Worm (Caenorhabditis elegans): Measurements from ENCODE around the gene dvc-1.

The dvc-1 gene

DNA sequence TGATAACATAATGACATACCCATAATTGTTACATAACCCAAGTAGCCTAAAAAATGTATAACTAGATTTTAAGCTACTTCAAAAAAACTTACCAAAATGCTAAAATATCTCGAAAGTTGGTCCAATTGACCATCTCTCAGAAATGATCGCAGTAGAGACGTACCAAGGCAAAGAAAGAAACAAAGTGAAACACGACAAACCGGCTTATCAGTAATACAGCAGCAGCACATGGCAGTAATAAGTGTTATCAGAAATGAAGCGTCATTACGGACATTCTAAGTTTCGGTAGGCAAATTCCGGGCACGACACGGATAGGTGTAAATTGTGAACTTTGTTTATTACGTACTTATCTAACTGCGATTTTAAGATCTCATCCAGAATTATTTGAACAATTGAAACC is 26.4 kb upstream of the dvc-1 start, which contains the start of gene cln-3.1:
Gene cln-3.1, minus strand, starts transcription at position 171 of the 400 bp plus-strand sequence.
- TF ChIP-seq elt-2 (tag; optimal IDR thresholded peaks at IDR 0.05) (peak; percentile 64), ceh-16 (tag; optimal IDR thresholded peaks at IDR 0.05) (no peak), ztf-11 (tag; optimal IDR thresholded peaks at IDR 0.05) (no peak), R02D3.7 (tag; optimal IDR thresholded peaks at IDR 0.05) (no peak), fkh-10 (GFP tag; optimal IDR thresholded peaks at IDR 0.05) (no peak), pqm-1 (tag; optimal IDR thresholded peaks at IDR 0.05) (peak; percentile 28)

DNA sequence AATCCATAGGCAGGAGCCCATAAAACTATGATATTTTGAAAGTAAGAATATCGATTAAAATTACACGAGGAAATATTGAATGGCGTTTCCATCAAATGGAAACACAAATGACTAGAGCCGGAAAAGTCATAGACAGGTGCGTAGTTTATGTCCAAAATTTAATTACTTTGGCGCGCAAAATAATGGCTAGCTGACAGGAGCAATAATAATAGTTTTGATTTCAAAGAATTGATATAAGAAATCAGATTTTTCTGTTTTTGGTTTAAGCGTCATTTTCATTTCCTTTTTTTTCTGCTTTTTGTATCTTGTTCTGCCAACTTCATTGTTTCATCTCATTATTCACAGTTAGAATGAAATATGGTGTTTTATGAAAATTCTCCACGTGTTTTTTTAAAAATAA is 23.9 kb upstream of the dvc-1 start, which contains the start of gene F07B10.4:
Gene F07B10.4, minus strand, starts transcription at position 101 of the 400 bp plus-strand sequence.
- TF ChIP-seq eor-1 (tag; optimal IDR thresholded peaks at IDR 0.05), result no peak
- no peak for TF ChIP-seq tbx-2 (tag; optimal IDR thresholded peaks at IDR 0.05)
- no peak for TF ChIP-seq fkh-2 (tag; optimal IDR thresholded peaks at IDR 0.05)
- TF ChIP-seq R02D3.7 (tag; optimal IDR thresholded peaks at IDR 0.05), result no peak
- TF ChIP-seq nhr-25 (tag; optimal IDR thresholded peaks at IDR 0.05), result no peak
- TF ChIP-seq lsy-12 (tag; optimal IDR thresholded peaks at IDR 0.05), result no peak
- no peak for TF ChIP-seq nhr-12 (tag; optimal IDR thresholded peaks at IDR 0.05)
- TF ChIP-seq unc-62 (GFP tag; optimal IDR thresholded peaks at IDR 0.05), result no peak
- no peak for TF ChIP-seq fkh-10 (GFP tag; optimal IDR thresholded peaks at IDR 0.05)
- no peak for TF ChIP-seq nhr-28 (tag; optimal IDR thresholded peaks at IDR 0.05)
- TF ChIP-seq mml-1 (tag; optimal IDR thresholded peaks at IDR 0.05), result no peak
- no peak for TF ChIP-seq hmg-11 (tag; optimal IDR thresholded peaks at IDR 0.05)
- no peak for TF ChIP-seq daf-12 (tag; optimal IDR thresholded peaks at IDR 0.05)
- TF ChIP-seq nhr-43 (tag; optimal IDR thresholded peaks at IDR 0.05; ENCODE audit: poor library complexity, severe bottlenecking), result no peak
- TF ChIP-seq jun-1 (tag; optimal IDR thresholded peaks at IDR 0.05), result no peak
- no peak for TF ChIP-seq elt-1 (tag; optimal IDR thresholded peaks at IDR 0.05)
- TF ChIP-seq nhr-76 (tag; optimal IDR thresholded peaks at IDR 0.05), result no peak

DNA sequence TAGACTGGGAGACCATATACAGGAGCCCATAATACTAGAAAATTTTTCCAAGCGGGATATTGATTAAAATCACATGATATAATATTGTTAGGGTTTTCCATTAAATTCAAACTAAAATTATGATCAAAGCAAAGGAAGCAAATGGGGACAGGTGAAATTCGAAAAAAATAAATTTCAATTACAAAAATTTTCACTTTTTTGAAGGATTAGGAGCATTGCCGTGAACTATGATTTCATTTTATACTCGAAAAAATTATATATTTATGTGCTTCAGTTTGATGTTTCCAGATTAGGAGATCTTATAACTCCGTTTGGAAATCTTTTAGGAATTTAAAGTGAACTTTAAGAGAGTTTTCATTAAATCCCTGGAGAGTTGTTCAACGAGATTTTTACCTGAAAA is 21.5 kb upstream of the dvc-1 start, which contains the start of gene F07B10.7:
Gene F07B10.7, minus strand, starts transcription at position 101 of the 400 bp plus-strand sequence.
- TF ChIP-seq ceh-28 (tag; optimal IDR thresholded peaks at IDR 0.05) (no peak), nhr-237 (tag; optimal IDR thresholded peaks at IDR 0.05) (no peak), skn-1 (tag; optimal IDR thresholded peaks at IDR 0.05) (no peak), lin-15B (tag; optimal IDR thresholded peaks at IDR 0.05) (no peak), snpc-4 (tag; optimal IDR thresholded peaks at IDR 0.05) (no peak), elt-2 (tag; optimal IDR thresholded peaks at IDR 0.05) (no peak), hmg-11 (tag; optimal IDR thresholded peaks at IDR 0.05) (no peak), daf-12 (tag; optimal IDR thresholded peaks at IDR 0.05) (no peak), nhr-12 (tag; optimal IDR thresholded peaks at IDR 0.05) (no peak)

ce11 chrV:11258896-11259295 is 19.8 kb upstream of the dvc-1 start, which contains the start of gene lgc-36:
TSS of gene lgc-36 (minus strand) at chrV:11258996.
- no peak for TF ChIP-seq ceh-9 (tag; optimal IDR thresholded peaks at IDR 0.05)
- no peak for TF ChIP-seq egl-5 (tag; optimal IDR thresholded peaks at IDR 0.05)
- no peak for TF ChIP-seq ZK546.5 (tag; optimal IDR thresholded peaks at IDR 0.05)
- TF ChIP-seq nhr-67 (tag; optimal IDR thresholded peaks at IDR 0.05), result no peak
- no peak for TF ChIP-seq jun-1 (tag; optimal IDR thresholded peaks at IDR 0.05)
- no peak for TF ChIP-seq ztf-4 (tag; optimal IDR thresholded peaks at IDR 0.05)
- TF ChIP-seq R02D3.7 (tag; optimal IDR thresholded peaks at IDR 0.05), result no peak
- TF ChIP-seq fkh-2 (tag; optimal IDR thresholded peaks at IDR 0.05), result no peak
- no peak for TF ChIP-seq nfya-1 (tag; optimal IDR thresholded peaks at IDR 0.05; ENCODE audit: insufficient read depth)
- no peak for TF ChIP-seq pha-4 (tag; optimal IDR thresholded peaks at IDR 0.05)
- TF ChIP-seq elt-1 (tag; optimal IDR thresholded peaks at IDR 0.05), result no peak
- no peak for TF ChIP-seq ceh-28 (tag; optimal IDR thresholded peaks at IDR 0.05)
- no peak for TF ChIP-seq nhr-237 (tag; optimal IDR thresholded peaks at IDR 0.05)
- TF ChIP-seq mml-1 (tag; optimal IDR thresholded peaks at IDR 0.05), result no peak
- no peak for TF ChIP-seq ama-1 (optimal IDR thresholded peaks at IDR 0.05)
- TF ChIP-seq pqm-1 (tag; optimal IDR thresholded peaks at IDR 0.05), result no peak

DNA sequence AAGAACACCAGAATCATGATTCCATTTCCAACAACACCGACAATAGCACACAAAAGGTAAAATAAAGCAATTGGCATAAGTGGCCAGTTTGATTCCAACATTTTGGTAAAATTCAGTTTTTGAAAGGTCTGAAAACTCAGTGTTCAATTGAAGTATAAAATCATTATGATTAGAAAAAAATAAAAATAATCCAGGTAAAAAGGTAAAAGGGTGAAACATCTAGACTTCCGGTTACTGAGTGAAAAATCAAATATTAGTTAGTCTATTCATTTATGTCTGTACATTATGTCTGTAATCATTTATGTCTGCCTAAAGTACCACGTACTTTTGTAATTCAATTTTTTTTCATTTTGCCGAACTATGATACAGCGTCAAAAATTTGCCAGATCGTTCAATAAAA is 15.8 kb upstream of the dvc-1 start, which contains the start of gene srsx-31:
Gene srsx-31, minus strand, starts transcription at position 101 of the 400 bp plus-strand sequence.
- TF ChIP-seq elt-2 (tag; optimal IDR thresholded peaks at IDR 0.05) (no peak), daf-12 (tag; optimal IDR thresholded peaks at IDR 0.05) (no peak), fkh-10 (GFP tag; optimal IDR thresholded peaks at IDR 0.05) (no peak), skn-1 (tag; optimal IDR thresholded peaks at IDR 0.05) (no peak), lsy-12 (tag; optimal IDR thresholded peaks at IDR 0.05) (no peak), lin-15B (tag; optimal IDR thresholded peaks at IDR 0.05) (no peak), nhr-43 (tag; optimal IDR thresholded peaks at IDR 0.05; ENCODE audit: poor library complexity, severe bottlenecking) (no peak), nhr-76 (tag; optimal IDR thresholded peaks at IDR 0.05) (no peak), sea-2 (GFP tag; optimal IDR thresholded peaks at IDR 0.05) (no peak), egl-27 (tag; optimal IDR thresholded peaks at IDR 0.05) (no peak), nhr-25 (tag; optimal IDR thresholded peaks at IDR 0.05) (no peak), nhr-67 (tag; optimal IDR thresholded peaks at IDR 0.05) (no peak), ztf-11 (tag; optimal IDR thresholded peaks at IDR 0.05) (no peak), nhr-77 (tag; optimal IDR thresholded peaks at IDR 0.05) (no peak), R02D3.7 (tag; optimal IDR thresholded peaks at IDR 0.05) (no peak), pha-4 (tag; optimal IDR thresholded peaks at IDR 0.05) (no peak), mdl-1 (tag; optimal IDR thresholded peaks at IDR 0.05) (no peak), unc-39 (tag; optimal IDR thresholded peaks at IDR 0.05) (no peak)

All from whole organism, L3 larva.